Fruit fly (Drosophila melanogaster) whole organism, embryonic: ENCODE results near the gene CG32857.

ENCODE experiments used
- Adf1 ChIP-seq: fragments of 200-800 bp; sonication (Bioruptor generic); IDR thresholded peaks from 2 replicates; pipeline ENCODE4 v1.3.6; 2022; ENCODE audit warnings: missing biosample characterization, missing genetic modification characterization
- Bgb ChIP-seq: fragments of 200-800 bp; sonication (Bioruptor generic); IDR thresholded peaks from 2 replicates; pipeline ENCODE4 v1.3.6; 2022; ENCODE audit warnings: missing biosample characterization, missing genetic modification characterization; ENCODE audit not compliant: partially characterized antibody
- CG10979 ChIP-seq: fragments of 200-800 bp; sonication (Bioruptor generic); optimal IDR thresholded peaks from 2 replicates; lab custom pipeline; 2018; ENCODE audit warnings: missing biosample characterization, mild to moderate bottlenecking, missing genetic modification characterization, moderate library complexity
- CG11398 ChIP-seq: fragments of 200-800 bp; sonication (Bioruptor generic); optimal IDR thresholded peaks from 2 replicates; lab custom pipeline; 2016; ENCODE audit warnings: missing biosample characterization, missing genetic modification characterization
- CG13296 ChIP-seq: fragments of 200-800 bp; sonication (Bioruptor generic); optimal IDR thresholded peaks from 3 replicates; lab custom pipeline; 2018; ENCODE audit warnings: missing biosample characterization, mild to moderate bottlenecking, missing genetic modification characterization
- CG16815 ChIP-seq: fragments of 200-800 bp; sonication (Bioruptor generic); optimal IDR thresholded peaks from 3 replicates; lab custom pipeline; 2017; ENCODE audit warnings: missing biosample characterization, mild to moderate bottlenecking, missing genetic modification characterization
- CG17359 ChIP-seq: fragments of 200-800 bp; sonication (Bioruptor generic); optimal IDR thresholded peaks from 3 replicates; lab custom pipeline; 2018; ENCODE audit warnings: missing biosample characterization, mild to moderate bottlenecking, missing genetic modification characterization, moderate library complexity
- CG4282 ChIP-seq: fragments of 200-800 bp; sonication (Bioruptor generic); optimal IDR thresholded peaks from 2 replicates; lab custom pipeline; 2016; ENCODE audit warnings: missing biosample characterization, missing genetic modification characterization
- CG4424 ChIP-seq: fragments of 200-800 bp; sonication (Bioruptor generic); optimal IDR thresholded peaks from 3 replicates; lab custom pipeline; 2016; ENCODE audit warnings: missing biosample characterization, missing genetic modification characterization
- CG5180 ChIP-seq: fragments of 200-800 bp; sonication (Bioruptor generic); optimal IDR thresholded peaks from 3 replicates; lab custom pipeline; 2017; ENCODE audit warnings: missing biosample characterization, missing genetic modification characterization, mild to moderate bottlenecking, moderate library complexity, missing genetic modification reagents
- CG6175 ChIP-seq: fragments of 200-800 bp; sonication (Bioruptor generic); IDR thresholded peaks from 3 replicates; pipeline ENCODE4 v1.3.6; 2022; ENCODE audit warnings: missing biosample characterization, missing genetic modification characterization
- CG7556 ChIP-seq: fragments of 200-800 bp; sonication (Bioruptor generic); optimal IDR thresholded peaks from 2 replicates; lab custom pipeline; 2017; ENCODE audit warnings: missing biosample characterization, mild to moderate bottlenecking, missing genetic modification characterization
- CG7745 ChIP-seq: fragments of 200-800 bp; sonication (Bioruptor generic); optimal IDR thresholded peaks from 2 replicates; lab custom pipeline; 2018; ENCODE audit warnings: missing biosample characterization, mild to moderate bottlenecking, missing genetic modification characterization, moderate library complexity
- CG7987 ChIP-seq: fragments of 200-800 bp; sonication (Bioruptor generic); optimal IDR thresholded peaks from 2 replicates; lab custom pipeline; 2018; ENCODE audit warnings: missing biosample characterization, mild to moderate bottlenecking, missing genetic modification characterization, moderate library complexity
- CG8089 ChIP-seq: fragments of 200-800 bp; sonication (Bioruptor generic); optimal IDR thresholded peaks from 3 replicates; lab custom pipeline; 2016; ENCODE audit warnings: missing biosample characterization, missing genetic modification characterization
- CG9876 ChIP-seq: fragments of 200-800 bp; sonication (Bioruptor generic); optimal IDR thresholded peaks from 2 replicates; lab custom pipeline; 2016; ENCODE audit warnings: missing biosample characterization, missing genetic modification characterization
- Dfd ChIP-seq, 2 experiments: fragments of >200 bp; optimal IDR thresholded peaks; 2 replicates each; lab custom pipeline; 2017; ENCODE audit warnings: missing biosample characterization in 2 of 2, missing genetic modification characterization in 2 of 2
- Gsc ChIP-seq: fragments of 200-800 bp; sonication (Bioruptor generic); IDR thresholded peaks from 2 replicates; pipeline ENCODE4 v1.3.6; 2022; ENCODE audit warnings: missing biosample characterization, missing genetic modification characterization
- H15 ChIP-seq: fragments of 200-800 bp; sonication (Bioruptor generic); IDR thresholded peaks from 3 replicates; pipeline ENCODE4 v1.3.6; 2022; ENCODE audit warnings: missing biosample characterization, missing genetic modification characterization
- H2.0 ChIP-seq: fragments of 200-800 bp; sonication (Bioruptor generic); IDR thresholded peaks from 2 replicates; pipeline ENCODE4 v1.3.6; 2022; ENCODE audit warnings: missing biosample characterization, missing genetic modification characterization
- HLHmδ ChIP-seq: fragments of 200-800 bp; sonication (Bioruptor generic); optimal IDR thresholded peaks from 2 replicates; lab custom pipeline; 2018; ENCODE audit warnings: missing biosample characterization, mild to moderate bottlenecking, missing genetic modification characterization, moderate library complexity
- Hmx ChIP-seq: fragments of 200-800 bp; sonication (Bioruptor generic); optimal IDR thresholded peaks from 2 replicates; lab custom pipeline; 2016; ENCODE audit warnings: missing biosample characterization, missing genetic modification characterization
- Nf-YC ChIP-seq: fragments of 200-800 bp; optimal IDR thresholded peaks from 3 replicates; lab custom pipeline; 2019; ENCODE audit warnings: missing biosample characterization, mild to moderate bottlenecking, missing genetic modification characterization, moderate library complexity
- Oaz ChIP-seq: fragments of 200-800 bp; sonication (Bioruptor generic); IDR thresholded peaks from 2 replicates; pipeline ENCODE4 v1.3.6; 2022; ENCODE audit warnings: missing biosample characterization, missing genetic modification characterization
- Optix ChIP-seq: fragments of 200-800 bp; sonication (Bioruptor generic); IDR thresholded peaks from 3 replicates; pipeline ENCODE4 v1.3.6; 2022; ENCODE audit warnings: missing biosample characterization, missing genetic modification characterization
- aop ChIP-seq: fragments of 200-800 bp; sonication (Bioruptor generic); IDR thresholded peaks from 2 replicates; pipeline ENCODE4 v1.3.6; 2022; ENCODE audit warnings: missing biosample characterization, missing genetic modification characterization
- az2 ChIP-seq: fragments of 200-800 bp; sonication (Bioruptor generic); optimal IDR thresholded peaks from 3 replicates; lab custom pipeline; 2016; ENCODE audit warnings: missing biosample characterization, missing genetic modification characterization
- cas ChIP-seq: fragments of 200-800 bp; sonication (Bioruptor generic); IDR thresholded peaks from 2 replicates; pipeline ENCODE4 v1.3.6; 2022; ENCODE audit warnings: missing biosample characterization, missing genetic modification characterization
- cg ChIP-seq: fragments of 200-800 bp; sonication (Bioruptor generic); optimal IDR thresholded peaks from 3 replicates; lab custom pipeline; 2019; ENCODE audit warnings: missing biosample characterization, mild to moderate bottlenecking, missing genetic modification characterization, moderate library complexity
- chn ChIP-seq: fragments of 200-800 bp; sonication (Bioruptor generic); optimal IDR thresholded peaks from 2 replicates; lab custom pipeline; 2016; ENCODE audit warnings: missing biosample characterization, missing genetic modification characterization
- crol ChIP-seq: fragments of 200-800 bp; sonication (Bioruptor generic); IDR thresholded peaks from 2 replicates; pipeline ENCODE4 v1.3.6; 2022; ENCODE audit warnings: missing biosample characterization, missing genetic modification characterization
- da ChIP-seq: fragments of 200-800 bp; sonication (Bioruptor generic); optimal IDR thresholded peaks from 2 replicates; lab custom pipeline; 2016; ENCODE audit warnings: missing biosample characterization, missing genetic modification characterization
- danr ChIP-seq: fragments of 200-800 bp; sonication (Bioruptor generic); IDR thresholded peaks from 2 replicates; pipeline ENCODE4 v1.3.6; 2022; ENCODE audit warnings: missing biosample characterization, missing genetic modification characterization
- dysf ChIP-seq: fragments of 200-800 bp; sonication (Bioruptor generic); IDR thresholded peaks from 3 replicates; pipeline ENCODE4 v1.3.6; 2022; ENCODE audit warnings: missing biosample characterization, missing genetic modification characterization
- eyg ChIP-seq: fragments of 200-800 bp; sonication (Bioruptor generic); optimal IDR thresholded peaks from 3 replicates; lab custom pipeline; 2016; ENCODE audit warnings: missing biosample characterization, missing genetic modification characterization
- gfzf ChIP-seq: fragments of 200-800 bp; sonication (Bioruptor generic); optimal IDR thresholded peaks from 2 replicates; lab custom pipeline; 2016; ENCODE audit warnings: missing biosample characterization, mild to moderate bottlenecking, missing genetic modification characterization, moderate library complexity
- insv ChIP-seq, 2 experiments: fragments of 200-800 bp; sonication (Bioruptor generic); optimal IDR thresholded peaks; 3 replicates each; lab custom pipeline; 2016 to 2018; ENCODE audit warnings: missing biosample characterization in 2 of 2, missing genetic modification characterization in 2 of 2
- jigr1 ChIP-seq: fragments of 200-800 bp; sonication (Bioruptor generic); IDR thresholded peaks from 3 replicates; pipeline ENCODE4 v1.3.6; 2022; ENCODE audit warnings: missing biosample characterization, missing genetic modification characterization
- lbe ChIP-seq: fragments of 200-800 bp; sonication (Bioruptor generic); optimal IDR thresholded peaks from 2 replicates; lab custom pipeline; 2016; ENCODE audit warnings: missing biosample characterization, mild to moderate bottlenecking, missing genetic modification characterization
- nau ChIP-seq: fragments of 200-800 bp; sonication (Bioruptor generic); optimal IDR thresholded peaks from 3 replicates; lab custom pipeline; 2017; ENCODE audit warnings: missing biosample characterization, mild to moderate bottlenecking, missing genetic modification characterization, missing genetic modification reagents
- nerfin-2 ChIP-seq: fragments of 200-800 bp; sonication (Bioruptor generic); IDR thresholded peaks from 2 replicates; pipeline ENCODE4 v1.3.6; 2022; ENCODE audit warnings: missing biosample characterization, missing genetic modification characterization; ENCODE audit not compliant: partially characterized antibody
- nom ChIP-seq: fragments of 200-800 bp; sonication (Bioruptor generic); optimal IDR thresholded peaks from 2 replicates; lab custom pipeline; 2017; ENCODE audit warnings: missing biosample characterization, missing genetic modification characterization, mild to moderate bottlenecking, moderate library complexity, missing genetic modification reagents
- prd ChIP-seq, 3 experiments: fragments of >200 bp in 2 of 3; fragments of 200-800 bp in 1 of 3; sonication (Bioruptor generic) in 1 of 3; optimal IDR thresholded peaks in 2 of 3; IDR thresholded peaks in 1 of 3; 2 replicates in 2 of 3; 3 replicates in 1 of 3; pipeline versions ENCODE4 v1.3.6 to Lab custom; 2017 to 2022; ENCODE audit warnings: missing biosample characterization in 1 of 3, missing genetic modification characterization in 1 of 3
- run ChIP-seq: fragments of 200-800 bp; sonication (Bioruptor generic); optimal IDR thresholded peaks from 3 replicates; lab custom pipeline; 2018; ENCODE audit warnings: missing biosample characterization, mild to moderate bottlenecking, missing genetic modification characterization
- sens ChIP-seq: fragments of 200-800 bp; sonication (Bioruptor generic); peaks from one replicate; lab custom pipeline; 2016; ENCODE audit warnings: missing biosample characterization, missing genetic modification characterization
- seq ChIP-seq: fragments of 200-800 bp; sonication (Bioruptor generic); IDR thresholded peaks from 2 replicates; pipeline ENCODE4 v1.3.6; 2022; ENCODE audit warnings: missing biosample characterization, missing genetic modification characterization
- slou ChIP-seq: fragments of 200-800 bp; sonication (Bioruptor generic); optimal IDR thresholded peaks from 3 replicates; lab custom pipeline; 2016; ENCODE audit warnings: missing biosample characterization, missing genetic modification characterization
- sr ChIP-seq: fragments of 200-800 bp; sonication (Bioruptor generic); IDR thresholded peaks from 3 replicates; pipeline ENCODE4 v1.3.6; 2022; ENCODE audit warnings: missing biosample characterization, missing genetic modification characterization
- twi ChIP-seq: fragments of 200-800 bp; optimal IDR thresholded peaks from 2 replicates; lab custom pipeline; 2019; ENCODE audit warnings: missing biosample characterization, mild to moderate bottlenecking, missing genetic modification characterization, moderate library complexity
- wdn ChIP-seq: fragments of 200-800 bp; sonication (Bioruptor generic); IDR thresholded peaks from 2 replicates; pipeline ENCODE4 v1.3.6; 2022; ENCODE audit warnings: missing biosample characterization, missing genetic modification characterization
- zfh2 ChIP-seq: fragments of 200-800 bp; sonication (Bioruptor generic); optimal IDR thresholded peaks from 2 replicates; lab custom pipeline; 2016; ENCODE audit warnings: missing biosample characterization, missing genetic modification characterization

Gene CG32857

dm6 chrX:21593907-21594306 lies 23.5 kb downstream of the CG32857 start (continued):
- TF ChIP-seq Bgb (GFP tag; lab: Robert Waterston, UW): no peak
- TF ChIP-seq Hmx (GFP tag; lab: Kevin White, UChicago): no peak
- no peak for TF ChIP-seq gfzf (GFP tag; lab: Kevin White, UChicago)
- no peak for TF ChIP-seq CG4282 (GFP tag; lab: Kevin White, UChicago)
- TF ChIP-seq CG6175 (GFP tag; lab: Robert Waterston, UW): no peak
- 0 out of 2 replicates have a peak, but pooled peaks have one; percentile 30 for TF ChIP-seq wdn (GFP tag; lab: Robert Waterston, UW)
- peak; percentile 94 for TF ChIP-seq CG10979 (tag; lab: Kevin White, UChicago)
- TF ChIP-seq da (GFP tag; lab: Kevin White, UChicago): peak; percentile 69
- TF ChIP-seq H15 (GFP tag; lab: Robert Waterston, UW): peak; percentile 77
- TF ChIP-seq CG9876 (GFP tag; lab: Kevin White, UChicago): peak; percentile 50
- TF ChIP-seq CG4424: peak; percentile 91
- TF ChIP-seq chn (GFP tag; lab: Kevin White, UChicago): peak; percentile 74
- TF ChIP-seq sens (GFP tag; lab: Kevin White, UChicago): peak; percentile 97
- TF ChIP-seq seq (GFP tag; lab: Robert Waterston, UW): 0 out of 2 replicates have a peak, but pooled peaks have one; percentile 40
- TF ChIP-seq prd (optimal IDR thresholded peaks at IDR 0.05; lab: Kevin White, UChicago): no peak
- peak; percentile 95 for TF ChIP-seq prd (GFP tag; IDR thresholded peaks at IDR 0.05; lab: Robert Waterston, UW)
- TF ChIP-seq cg: peak; percentile 55
- peak; percentile 71 for TF ChIP-seq twi (tag; lab: Kevin White, UChicago)
- TF ChIP-seq aop: 0 out of 2 replicates have a peak, but pooled peaks have one; percentile 34
- TF ChIP-seq CG13296 (GFP tag; lab: Kevin White, UChicago): peak; percentile 46
- TF ChIP-seq HLHmδ (GFP tag; lab: Kevin White, UChicago): no peak
- TF ChIP-seq CG8089 (GFP tag; lab: Kevin White, UChicago): peak; percentile 90
- TF ChIP-seq CG11398 (GFP tag; lab: Kevin White, UChicago): peak; percentile 62
- TF ChIP-seq CG16815 (GFP tag; lab: Kevin White, UChicago): peak; percentile 65
- peak; percentile 86 for TF ChIP-seq dysf (GFP tag; lab: Robert Waterston, UW)
- TF ChIP-seq insv (GFP tag; optimal IDR thresholded peaks at IDR 0.05; lab: Kevin White, UChicago): no peak
- peak; percentile 84 for TF ChIP-seq az2
- no peak for TF ChIP-seq crol
- TF ChIP-seq Adf1 (GFP tag; lab: Robert Waterston, UW): no peak
- 0 out of 2 replicates have a peak, but pooled peaks have one; percentile 26 for TF ChIP-seq Oaz (GFP tag; lab: Robert Waterston, UW)
- TF ChIP-seq zfh2 (GFP tag; lab: Kevin White, UChicago): peak; percentile 33
- TF ChIP-seq nau: peak; percentile 67
- peak; percentile 62 for TF ChIP-seq eyg
- TF ChIP-seq jigr1 (GFP tag; lab: Robert Waterston, UW): peak; percentile 70; the same call in 2 of the 3 replicates
- TF ChIP-seq lbe (GFP tag; lab: Kevin White, UChicago): peak; percentile 75
- TF ChIP-seq cas (GFP tag; lab: Robert Waterston, UW): peak; percentile 54; the same call in 1 of the 2 replicates
- peak; percentile 54 for TF ChIP-seq nom (GFP tag; lab: Kevin White, UChicago)
- TF ChIP-seq Gsc (GFP tag; lab: Robert Waterston, UW): peak; percentile 76
- peak; percentile 39 for TF ChIP-seq Nf-YC (tag; lab: Kevin White, UChicago)
- TF ChIP-seq H2.0: peak; percentile 63
- no peak for TF ChIP-seq CG7745 (tag; lab: Kevin White, UChicago)
- no peak for TF ChIP-seq nerfin-2 (GFP tag; lab: Robert Waterston, UW)
- TF ChIP-seq CG7556 (GFP tag; lab: Kevin White, UChicago): peak; percentile 70
- peak; percentile 41 for TF ChIP-seq CG7987 (GFP tag; lab: Kevin White, UChicago)
- TF ChIP-seq danr (GFP tag; lab: Robert Waterston, UW): peak; percentile 70
- peak; percentile 57 for TF ChIP-seq CG5180 (GFP tag; lab: Kevin White, UChicago)
- peak; percentile 57 for TF ChIP-seq run (tag; lab: Kevin White, UChicago)
- TF ChIP-seq CG17359 (tag; lab: Kevin White, UChicago): peak; percentile 86
- TF ChIP-seq slou: peak; percentile 46
- no peak for TF ChIP-seq Dfd (GFP tag; optimal IDR thresholded peaks at IDR 0.05; lab: Kevin White, UChicago)
- TF ChIP-seq sr (GFP tag; lab: Robert Waterston, UW): peak; percentile 55; the same call in 2 of the 3 replicates
- TF ChIP-seq Optix: peak; percentile 79
